Worm (Caenorhabditis elegans): ENCODE data around the gene spp-8.

The spp-8 gene

ce11 chrIV:8481308-8481707, at the start of gene spp-8:
Gene spp-8 (plus strand): TSS chrIV:8481664.
- TF ChIP-seq hmg-4 (GFP tag; optimal IDR thresholded peaks at IDR 0.05), result no peak
- TF ChIP-seq sea-1 (GFP tag; conservative IDR thresholded peaks at IDR 0.05), result no peak
- TF ChIP-seq tbx-11 (GFP tag; IDR thresholded peaks at IDR 0.05), result no peak
- no peak for TF ChIP-seq ceh-36 (tag; optimal IDR thresholded peaks at IDR 0.05)
- no peak for TF ChIP-seq B0310.2 (tag; optimal IDR thresholded peaks at IDR 0.05)
- no peak for TF ChIP-seq scrt-1 (GFP tag; IDR thresholded peaks at IDR 0.05)

- TF ChIP-seq scrt-1 (GFP tag; IDR thresholded peaks at IDR 0.05) (0 out of 2 replicates have a peak, but pooled peaks have one; percentile 38), B0310.2 (tag; optimal IDR thresholded peaks at IDR 0.05) (peak; percentile 37), hmbx-1 (tag; optimal IDR thresholded peaks at IDR 0.05) (peak; percentile 27), F13C5.2 (tag; optimal IDR thresholded peaks at IDR 0.05) (peak; percentile 69), ceh-36 (tag; optimal IDR thresholded peaks at IDR 0.05) (no peak), flt-1 (GFP tag; IDR thresholded peaks at IDR 0.05) (peak; percentile 37; the same call in 1 of the 2 replicates), pes-1 (GFP tag; IDR thresholded peaks at IDR 0.05) (no peak), tbx-11 (GFP tag; IDR thresholded peaks at IDR 0.05) (no peak), tra-4 (tag; optimal IDR thresholded peaks at IDR 0.05) (no peak), ama-1 (optimal IDR thresholded peaks at IDR 0.05) (peak; percentile 36), ceh-13 (GFP tag; optimal IDR thresholded peaks at IDR 0.05) (no peak), tbx-37 (GFP tag; conservative IDR thresholded peaks at IDR 0.05) (no peak), hnd-1 (tag; optimal IDR thresholded peaks at IDR 0.05) (no peak), sea-1 (GFP tag; conservative IDR thresholded peaks at IDR 0.05) (no peak), ets-7 (tag; optimal IDR thresholded peaks at IDR 0.05) (no peak), hmg-4 (GFP tag; optimal IDR thresholded peaks at IDR 0.05) (peak; percentile 77), aly-1 (tag; optimal IDR thresholded peaks at IDR 0.05) (no peak)
These were observed 48.8 kb upstream of the spp-8 start, which contains the start of the genes T26A8.4 and pdtf-1 for ce11 chrIV:8432709-8433108. Gene T26A8.4 (minus strand): TSS chrIV:8432893. Gene pdtf-1 (plus strand): TSS chrIV:8433038.

- TF ChIP-seq tbx-11 (GFP tag; IDR thresholded peaks at IDR 0.05), result no peak
These were observed 34.6 kb upstream of the spp-8 start, which contains the start of gene T01B11.1 for ce11 chrIV:8446904-8447303. Gene T01B11.1 (plus strand): TSS chrIV:8447204.

ce11 chrIV:8449869-8450268, 31.6 kb upstream of the spp-8 start:
- no peak for TF ChIP-seq ceh-13 (GFP tag; optimal IDR thresholded peaks at IDR 0.05)
- no peak for TF ChIP-seq scrt-1 (GFP tag; IDR thresholded peaks at IDR 0.05)
- no peak for TF ChIP-seq B0310.2 (tag; optimal IDR thresholded peaks at IDR 0.05)
- TF ChIP-seq aly-1 (tag; optimal IDR thresholded peaks at IDR 0.05), result no peak
- no peak for TF ChIP-seq ama-1 (optimal IDR thresholded peaks at IDR 0.05)
- no peak for TF ChIP-seq F13C5.2 (tag; optimal IDR thresholded peaks at IDR 0.05)
- TF ChIP-seq hnd-1 (tag; optimal IDR thresholded peaks at IDR 0.05), result no peak
- no peak for TF ChIP-seq hmg-4 (GFP tag; optimal IDR thresholded peaks at IDR 0.05)
- no peak for TF ChIP-seq pes-1 (GFP tag; IDR thresholded peaks at IDR 0.05)
- TF ChIP-seq hmbx-1 (tag; optimal IDR thresholded peaks at IDR 0.05), result no peak
- TF ChIP-seq ceh-36 (tag; optimal IDR thresholded peaks at IDR 0.05), result no peak
- TF ChIP-seq flt-1 (GFP tag; IDR thresholded peaks at IDR 0.05), result no peak
- no peak for TF ChIP-seq sea-1 (GFP tag; conservative IDR thresholded peaks at IDR 0.05)
- TF ChIP-seq tra-4 (tag; optimal IDR thresholded peaks at IDR 0.05), result no peak
- TF ChIP-seq tbx-37 (GFP tag; conservative IDR thresholded peaks at IDR 0.05), result no peak
- no peak for TF ChIP-seq ets-7 (tag; optimal IDR thresholded peaks at IDR 0.05)
- no peak for TF ChIP-seq tbx-11 (GFP tag; IDR thresholded peaks at IDR 0.05)

- no peak for TF ChIP-seq scrt-1 (GFP tag; IDR thresholded peaks at IDR 0.05)
- no peak for TF ChIP-seq tra-4 (tag; optimal IDR thresholded peaks at IDR 0.05)
- TF ChIP-seq aly-1 (tag; optimal IDR thresholded peaks at IDR 0.05), result no peak
- no peak for TF ChIP-seq sea-1 (GFP tag; conservative IDR thresholded peaks at IDR 0.05)
- no peak for TF ChIP-seq ets-7 (tag; optimal IDR thresholded peaks at IDR 0.05)
- no peak for TF ChIP-seq tbx-11 (GFP tag; IDR thresholded peaks at IDR 0.05)
- TF ChIP-seq B0310.2 (tag; optimal IDR thresholded peaks at IDR 0.05), result no peak
These were observed 30.9 kb upstream of the spp-8 start for ce11 chrIV:8450534-8450933.

ce11 chrIV:8451709-8452248, 29.7 kb upstream of the spp-8 start, which contains the start of gene eppl-1:
Gene eppl-1 (minus strand): TSS chrIV:8451759.
- no peak for TF ChIP-seq hnd-1 (tag; optimal IDR thresholded peaks at IDR 0.05)
- no peak for TF ChIP-seq pes-1 (GFP tag; IDR thresholded peaks at IDR 0.05)
- no peak for TF ChIP-seq ceh-13 (GFP tag; optimal IDR thresholded peaks at IDR 0.05)
- no peak for TF ChIP-seq flt-1 (GFP tag; IDR thresholded peaks at IDR 0.05)
- no peak for TF ChIP-seq tbx-11 (GFP tag; IDR thresholded peaks at IDR 0.05)
- TF ChIP-seq B0310.2 (tag; optimal IDR thresholded peaks at IDR 0.05), result no peak
- no peak for TF ChIP-seq F13C5.2 (tag; optimal IDR thresholded peaks at IDR 0.05)
- TF ChIP-seq hmbx-1 (tag; optimal IDR thresholded peaks at IDR 0.05), result no peak
- TF ChIP-seq aly-1 (tag; optimal IDR thresholded peaks at IDR 0.05), result no peak
- no peak for TF ChIP-seq sea-1 (GFP tag; conservative IDR thresholded peaks at IDR 0.05)
- TF ChIP-seq ets-7 (tag; optimal IDR thresholded peaks at IDR 0.05), result no peak

- TF ChIP-seq hmbx-1 (tag; optimal IDR thresholded peaks at IDR 0.05) (no peak), flt-1 (GFP tag; IDR thresholded peaks at IDR 0.05) (no peak), B0310.2 (tag; optimal IDR thresholded peaks at IDR 0.05) (no peak), tra-4 (tag; optimal IDR thresholded peaks at IDR 0.05) (no peak), tbx-37 (GFP tag; conservative IDR thresholded peaks at IDR 0.05) (no peak), ama-1 (optimal IDR thresholded peaks at IDR 0.05) (no peak), ets-7 (tag; optimal IDR thresholded peaks at IDR 0.05) (no peak), scrt-1 (GFP tag; IDR thresholded peaks at IDR 0.05) (no peak)
These were observed 28.3 kb upstream of the spp-8 start for ce11 chrIV:8453178-8453577.

- no peak for TF ChIP-seq aly-1 (tag; optimal IDR thresholded peaks at IDR 0.05)
- no peak for TF ChIP-seq pes-1 (GFP tag; IDR thresholded peaks at IDR 0.05)
- TF ChIP-seq F13C5.2 (tag; optimal IDR thresholded peaks at IDR 0.05), result no peak
- TF ChIP-seq B0310.2 (tag; optimal IDR thresholded peaks at IDR 0.05), result no peak
- TF ChIP-seq flt-1 (GFP tag; IDR thresholded peaks at IDR 0.05), result no peak
- TF ChIP-seq tbx-11 (GFP tag; IDR thresholded peaks at IDR 0.05), result no peak
- no peak for TF ChIP-seq scrt-1 (GFP tag; IDR thresholded peaks at IDR 0.05)
- TF ChIP-seq sea-1 (GFP tag; conservative IDR thresholded peaks at IDR 0.05), result no peak
- TF ChIP-seq hnd-1 (tag; optimal IDR thresholded peaks at IDR 0.05), result no peak
These were observed 27.4 kb upstream of the spp-8 start for ce11 chrIV:8454076-8454475.
